Fruit fly (Drosophila melanogaster): ENCODE results near the gene CG18858.

The CG18858 gene

dm6 chr2L:20487723-20488122 is 28.8 kb upstream of the CG18858 start:
- TF ChIP-seq topi (GFP tag; optimal IDR thresholded peaks at IDR 0.05) = no peak
- no peak for TF ChIP-seq Hr4 (GFP tag; optimal IDR thresholded peaks at IDR 0.05)
- TF ChIP-seq CG16779 (tag; optimal IDR thresholded peaks at IDR 0.05) = no peak
- no peak for TF ChIP-seq lz (GFP tag; optimal IDR thresholded peaks at IDR 0.05)
- no peak for TF ChIP-seq CG6854 (GFP tag; optimal IDR thresholded peaks at IDR 0.05)
- no peak for TF ChIP-seq CG11762 (GFP tag; optimal IDR thresholded peaks at IDR 0.05; ENCODE audit: insufficient read depth)
- TF ChIP-seq Sox14 (GFP tag; optimal IDR thresholded peaks at IDR 0.05) = no peak
- TF ChIP-seq Eip75B (GFP tag; optimal IDR thresholded peaks at IDR 0.05) = no peak
- no peak for TF ChIP-seq acj6 (GFP tag; optimal IDR thresholded peaks at IDR 0.05)
- TF ChIP-seq salr (GFP tag; optimal IDR thresholded peaks at IDR 0.05) = no peak
- TF ChIP-seq CG15336 (GFP tag; IDR thresholded peaks at IDR 0.05) = no peak
- TF ChIP-seq cyc (GFP tag; optimal IDR thresholded peaks at IDR 0.05) = no peak
- no peak for TF ChIP-seq CG1621 (tag; optimal IDR thresholded peaks at IDR 0.05)
- TF ChIP-seq pdm3 (GFP tag; optimal IDR thresholded peaks at IDR 0.05) = no peak

dm6 chr2L:20486752-20487141 is 27.9 kb upstream of the CG18858 start:
- TF ChIP-seq CG6808 (GFP tag; optimal IDR thresholded peaks at IDR 0.05) (peak; percentile 29), CG3032 (tag; optimal IDR thresholded peaks at IDR 0.05) (peak; percentile 10), ss (GFP tag; optimal IDR thresholded peaks at IDR 0.05) (peak; percentile 18 to 68), CG9139 (GFP tag; optimal IDR thresholded peaks at IDR 0.05) (peak; percentile 20), net (GFP tag; optimal IDR thresholded peaks at IDR 0.05) (no peak), CG11294 (GFP tag; IDR thresholded peaks at IDR 0.05) (no peak), eg (GFP tag; IDR thresholded peaks at IDR 0.05) (0 out of 3 replicates have a peak, but pooled peaks have one; percentile 26), lz (GFP tag; optimal IDR thresholded peaks at IDR 0.05) (no peak), spab (GFP tag; optimal IDR thresholded peaks at IDR 0.05) (peak; percentile 27), CG16779 (tag; optimal IDR thresholded peaks at IDR 0.05) (peak; percentile 18), acj6 (GFP tag; optimal IDR thresholded peaks at IDR 0.05) (no peak), dsx (GFP tag; optimal IDR thresholded peaks at IDR 0.05; ENCODE audit: poor library complexity, severe bottlenecking) (peak; percentile 17), CG6854 (GFP tag; optimal IDR thresholded peaks at IDR 0.05) (peak; percentile 69), CG6792 (GFP tag; optimal IDR thresholded peaks at IDR 0.05) (no peak), CG31627 (GFP tag; optimal IDR thresholded peaks at IDR 0.05) (no peak), Smox (GFP tag; optimal IDR thresholded peaks at IDR 0.05) (no peak), fkh (GFP tag; optimal IDR thresholded peaks at IDR 0.05) (no peak), svp (GFP tag) (peak; percentile 29), CG15336 (GFP tag; IDR thresholded peaks at IDR 0.05) (0 out of 2 replicates have a peak, but pooled peaks have one; percentile 19), CG11762 (GFP tag; optimal IDR thresholded peaks at IDR 0.05; ENCODE audit: insufficient read depth) (no peak), Hr39 (GFP tag; optimal IDR thresholded peaks at IDR 0.05) (no peak)

dm6 chr2L:20486050-20486751 is 27.3 kb upstream of the CG18858 start:
- TF ChIP-seq svp (GFP tag) = peak; percentile 5
- TF ChIP-seq CG8319 (GFP tag; optimal IDR thresholded peaks at IDR 0.05) = no peak

dm6 chr2L:20483603-20484002 is 24.7 kb upstream of the CG18858 start:
- no peak for TF ChIP-seq achi (GFP tag; optimal IDR thresholded peaks at IDR 0.05)
- no peak for TF ChIP-seq CG11294 (GFP tag; IDR thresholded peaks at IDR 0.05)
- TF ChIP-seq Eip75B (GFP tag; optimal IDR thresholded peaks at IDR 0.05) = no peak
- TF ChIP-seq fd85E (GFP tag; optimal IDR thresholded peaks at IDR 0.05) = no peak
- no peak for TF ChIP-seq dac (GFP tag; optimal IDR thresholded peaks at IDR 0.05)
- TF ChIP-seq Eip93F (GFP tag; optimal IDR thresholded peaks at IDR 0.05) = no peak

All from whole organism, prepupa.